Worm (Caenorhabditis elegans) whole organism, young adult: ENCODE results near the gene nhr-253.

Experiments
- C06A6.2 ChIP-seq: fragments of 200-800 bp; sonication (Bioruptor generic); conservative IDR thresholded peaks from 2 replicates; pipeline ENCODE4 v1.3.6; 2022; ENCODE audit warnings: missing genetic modification characterization, missing compliant biosample characterization
- F10E7.11 ChIP-seq: sonication (generic microtip); optimal IDR thresholded peaks from 2 replicates; lab custom pipeline; 2017; ENCODE audit warnings: mild to moderate bottlenecking, missing genetic modification characterization, moderate library complexity, missing compliant biosample characterization
- F39B2.1 ChIP-seq: fragments of 200-800 bp; sonication (Bioruptor generic); IDR thresholded peaks from 2 replicates; pipeline ENCODE4 v1.3.6; 2022; ENCODE audit warnings: missing genetic modification reagents, missing genetic modification characterization, missing compliant biosample characterization
- F49E8.2 ChIP-seq: sonication (generic microtip); optimal IDR thresholded peaks from 3 replicates; lab custom pipeline; 2017; ENCODE audit warnings: missing genetic modification characterization, mild to moderate bottlenecking, missing compliant biosample characterization, antibody characterized with exemption, moderate library complexity; ENCODE audit not compliant: insufficient read depth
- F52B5.7 ChIP-seq: sonication (generic microtip); optimal IDR thresholded peaks from 2 replicates; lab custom pipeline; 2016; ENCODE audit warnings: mild to moderate bottlenecking, missing genetic modification characterization, missing compliant biosample characterization
- T07F8.4 ChIP-seq: sonication (generic microtip); optimal IDR thresholded peaks from 2 replicates; lab custom pipeline; 2016; ENCODE audit warnings: mild to moderate bottlenecking, missing genetic modification characterization, moderate library complexity, missing compliant biosample characterization
- T26A5.8 ChIP-seq: sonication (generic microtip); optimal IDR thresholded peaks from 2 replicates; lab custom pipeline; 2016; ENCODE audit warnings: missing genetic modification characterization, missing compliant biosample characterization
- Y53F4B.3 ChIP-seq: fragments of 200-800 bp; sonication (Bioruptor generic); IDR thresholded peaks from 2 replicates; pipeline ENCODE4 v1.3.6; 2022; ENCODE audit warnings: missing genetic modification reagents, missing genetic modification characterization, missing compliant biosample characterization
- Y53G8AR.9 ChIP-seq: fragments of 200-800 bp; sonication (Bioruptor generic); conservative IDR thresholded peaks from 2 replicates; pipeline ENCODE4 v1.3.6; 2022; ENCODE audit warnings: missing genetic modification reagents, missing genetic modification characterization, missing compliant biosample characterization
- ZK185.1 ChIP-seq: sonication (generic microtip); optimal IDR thresholded peaks from 2 replicates; lab custom pipeline; 2016; ENCODE audit warnings: mild to moderate bottlenecking, missing genetic modification characterization, missing compliant biosample characterization; ENCODE audit not compliant: poor library complexity, severe bottlenecking
- aptf-2 ChIP-seq: fragments of 200-800 bp; sonication (Bioruptor generic); conservative IDR thresholded peaks from 2 replicates; pipeline ENCODE4 v1.3.6; 2022; ENCODE audit warnings: missing genetic modification reagents, missing genetic modification characterization, missing compliant biosample characterization
- ceh-100 ChIP-seq: fragments of 200-800 bp; sonication (Bioruptor generic); IDR thresholded peaks from 2 replicates; pipeline ENCODE4 v1.3.6; 2022; ENCODE audit warnings: missing genetic modification reagents, missing genetic modification characterization, missing compliant biosample characterization
- ceh-40 ChIP-seq: fragments of 200-800 bp; sonication (Bioruptor generic); IDR thresholded peaks from 2 replicates; pipeline ENCODE4 v1.3.6; 2022; ENCODE audit warnings: missing genetic modification characterization, missing compliant biosample characterization
- die-1 ChIP-seq: sonication (generic microtip); optimal IDR thresholded peaks from 2 replicates; lab custom pipeline; 2016; ENCODE audit warnings: missing genotype, mild to moderate bottlenecking, missing genetic modification characterization, missing compliant biosample characterization
- efl-1 ChIP-seq: fragments of 150-350 bp; optimal IDR thresholded peaks from 2 replicates; lab custom pipeline; 2014; ENCODE audit warnings: missing biosample characterization, missing genetic modification reagents, missing genetic modification characterization
- egrh-3 ChIP-seq: fragments of 200-800 bp; sonication (Bioruptor generic); IDR thresholded peaks from 2 replicates; pipeline ENCODE4 v1.3.6; 2022; ENCODE audit warnings: missing genetic modification reagents, missing genetic modification characterization, missing compliant biosample characterization
- gei-17 ChIP-seq: fragments of 200-800 bp; sonication (Bioruptor generic); optimal IDR thresholded peaks from 2 replicates; lab custom pipeline; 2018; ENCODE audit warnings: mild to moderate bottlenecking, missing genetic modification characterization, missing compliant biosample characterization
- hlh-12 ChIP-seq: sonication (generic microtip); optimal IDR thresholded peaks from 2 replicates; lab custom pipeline; 2016; ENCODE audit warnings: missing genetic modification characterization, missing compliant biosample characterization
- lag-1 ChIP-seq: fragments of 200-800 bp; sonication (Bioruptor generic); IDR thresholded peaks from 2 replicates; pipeline ENCODE4 v1.3.6; 2022; ENCODE audit warnings: missing genetic modification reagents, missing genetic modification characterization, missing compliant biosample characterization
- lsl-1 ChIP-seq: fragments of 200-800 bp; sonication (Bioruptor generic); optimal IDR thresholded peaks from 2 replicates; lab custom pipeline; 2018; ENCODE audit warnings: mild to moderate bottlenecking, missing genetic modification characterization, moderate library complexity, missing compliant biosample characterization
- madf-6 ChIP-seq: fragments of 200-800 bp; sonication (Bioruptor generic); IDR thresholded peaks from 2 replicates; pipeline ENCODE4 v1.3.6; 2022; ENCODE audit warnings: missing genetic modification reagents, missing genetic modification characterization, missing compliant biosample characterization
- mcd-1 ChIP-seq: fragments of 200-800 bp; sonication (Bioruptor generic); IDR thresholded peaks from 2 replicates; pipeline ENCODE4 v1.3.6; 2022; ENCODE audit warnings: missing genetic modification reagents, missing genetic modification characterization, missing compliant biosample characterization
- nhr-120 ChIP-seq: fragments of 200-800 bp; sonication (Bioruptor generic); IDR thresholded peaks from 2 replicates; pipeline ENCODE4 v1.3.6; 2022; ENCODE audit warnings: missing genetic modification characterization, missing compliant biosample characterization
- nhr-179 ChIP-seq: sonication (generic microtip); optimal IDR thresholded peaks from 2 replicates; lab custom pipeline; 2016; ENCODE audit warnings: mild to moderate bottlenecking, missing genetic modification characterization, missing compliant biosample characterization
- rec-8 ChIP-seq, 2 experiments: sonication (generic microtip); optimal IDR thresholded peaks; 2 replicates each; lab custom pipeline; 2016; ENCODE audit warnings: mild to moderate bottlenecking in 2 of 2, missing genetic modification characterization in 2 of 2, missing genetic modification reagents in 2 of 2, missing genotype in 2 of 2, missing biosample characterization in 1 of 2, missing compliant biosample characterization in 1 of 2, moderate library complexity in 1 of 2
- tbp1 ChIP-seq: fragments of 200-800 bp; sonication (Bioruptor generic); optimal IDR thresholded peaks from 2 replicates; lab custom pipeline; 2018; ENCODE audit warnings: mild to moderate bottlenecking, missing genetic modification characterization, missing compliant biosample characterization
- tlf-1 ChIP-seq: fragments of 200-800 bp; sonication (Bioruptor generic); optimal IDR thresholded peaks from 2 replicates; lab custom pipeline; 2018; ENCODE audit warnings: mild to moderate bottlenecking, missing genetic modification characterization, missing compliant biosample characterization
- unc-130 ChIP-seq: sonication (generic microtip); optimal IDR thresholded peaks from 2 replicates; lab custom pipeline; 2016; ENCODE audit warnings: missing genetic modification reagents, missing genetic modification characterization, missing compliant biosample characterization
- zfh-2 ChIP-seq: fragments of 200-800 bp; sonication (Bioruptor generic); conservative IDR thresholded peaks from 2 replicates; pipeline ENCODE4 v1.3.6; 2022; ENCODE audit warnings: missing genetic modification reagents, missing genetic modification characterization, missing compliant biosample characterization
- ztf-18 ChIP-seq: sonication (generic microtip); optimal IDR thresholded peaks from 2 replicates; lab custom pipeline; 2016; ENCODE audit warnings: missing genotype, mild to moderate bottlenecking, missing genetic modification characterization, missing compliant biosample characterization
- ztf-3 ChIP-seq: fragments of 200-800 bp; sonication (Bioruptor generic); optimal IDR thresholded peaks from 2 replicates; lab custom pipeline; 2018; ENCODE audit warnings: mild to moderate bottlenecking, missing genetic modification characterization, missing compliant biosample characterization

Gene nhr-253

ce11 chrV:358473-358872 lies 37.9 kb upstream of the nhr-253 start:
- TF ChIP-seq zfh-2 (GFP tag; lab: Robert Waterston, UW) (peak; percentile 89), efl-1 (GFP tag; lab: Kevin White, UChicago) (no peak), F10E7.11 (no peak), F39B2.1 (GFP tag; lab: Robert Waterston, UW) (no peak), F49E8.2 (tag; lab: Kevin White, UChicago) (no peak), egrh-3 (GFP tag; lab: Robert Waterston, UW) (peak; percentile 63; the same call in 1 of the 2 replicates)

- no peak for TF ChIP-seq nhr-120 (GFP tag; lab: Robert Waterston, UW)
- no peak for TF ChIP-seq aptf-2
- TF ChIP-seq ZK185.1 (tag; lab: Kevin White, UChicago): no peak
- no peak for TF ChIP-seq tbp1
- TF ChIP-seq unc-130 (GFP tag; lab: Kevin White, UChicago): no peak
- no peak for TF ChIP-seq ceh-100 (GFP tag; lab: Robert Waterston, UW)
- TF ChIP-seq lsl-1: no peak
- TF ChIP-seq ceh-40 (GFP tag; lab: Robert Waterston, UW): no peak
These were observed 36.9 kb upstream of the nhr-253 start, which contains the start of gene T22H9.1 for ce11 chrV:359466-359865. Gene T22H9.1 (plus strand): TSS chrV:359766.

ce11 chrV:360068-360467 lies 36.3 kb upstream of the nhr-253 start:
- no peak for TF ChIP-seq nhr-179 (tag; lab: Kevin White, UChicago)
- no peak for TF ChIP-seq die-1 (tag; lab: Kevin White, UChicago)
- no peak for TF ChIP-seq ztf-18
- no peak for TF ChIP-seq ztf-3 (GFP tag; lab: Kevin White, UChicago)
- TF ChIP-seq nhr-120 (GFP tag; lab: Robert Waterston, UW): no peak
- no peak for TF ChIP-seq T07F8.4 (tag; lab: Kevin White, UChicago)
- no peak for TF ChIP-seq ceh-100 (GFP tag; lab: Robert Waterston, UW)
- no peak for TF ChIP-seq tlf-1
- no peak for TF ChIP-seq F52B5.7 (tag; lab: Kevin White, UChicago)
- no peak for TF ChIP-seq hlh-12 (tag; lab: Kevin White, UChicago)
- no peak for TF ChIP-seq Y53G8AR.9 (GFP tag; lab: Robert Waterston, UW)

ce11 chrV:361291-361690 lies 35.1 kb upstream of the nhr-253 start:
- TF ChIP-seq zfh-2 (GFP tag; lab: Robert Waterston, UW): peak; percentile 41; the same call in 1 of the 2 replicates
- no peak for TF ChIP-seq Y53F4B.3 (GFP tag; lab: Robert Waterston, UW)
- TF ChIP-seq, all 124 proteins: peak for 1

- no peak for TF ChIP-seq tbp1
- TF ChIP-seq C06A6.2 (GFP tag; lab: Robert Waterston, UW): no peak
- no peak for TF ChIP-seq T26A5.8 (tag; lab: Kevin White, UChicago)
- TF ChIP-seq lag-1 (GFP tag; lab: Robert Waterston, UW): no peak
- TF ChIP-seq mcd-1 (GFP tag; lab: Robert Waterston, UW): no peak
- TF ChIP-seq rec-8 (tag; optimal IDR thresholded peaks at IDR 0.05; lab: Kevin White, UChicago): no peak
- TF ChIP-seq madf-6 (GFP tag; lab: Robert Waterston, UW): no peak
- no peak for TF ChIP-seq gei-17 (GFP tag; lab: Kevin White, UChicago)
These were observed 31.7 kb upstream of the nhr-253 start, which contains the start of gene mltn-6 for ce11 chrV:364650-365049. Gene mltn-6 (plus strand): TSS chrV:364950.
